Fruit fly (Drosophila melanogaster) whole organism, pupa: Measurements from ENCODE around the gene mad2.

Experiments
- CG12605 ChIP-seq: fragments of 200-800 bp; sonication (Bioruptor generic); IDR thresholded peaks from 2 replicates; pipeline ENCODE4 v1.3.6; 2022; ENCODE audit warnings: missing biosample characterization, missing genetic modification characterization
- CG14655 ChIP-seq: fragments of 200-800 bp; sonication (Bioruptor generic); optimal IDR thresholded peaks from 3 replicates; lab custom pipeline; 2017; ENCODE audit warnings: mild to moderate bottlenecking, missing biosample characterization, missing genetic modification reagents, missing genetic modification characterization
- CG17806 ChIP-seq: fragments of 200-800 bp; sonication (Bioruptor generic); optimal IDR thresholded peaks from 2 replicates; lab custom pipeline; 2018; ENCODE audit warnings: missing biosample characterization, mild to moderate bottlenecking, missing genetic modification characterization, moderate library complexity
- CG8159 ChIP-seq: fragments of 200-800 bp; sonication (Bioruptor generic); optimal IDR thresholded peaks from 3 replicates; lab custom pipeline; 2018; ENCODE audit warnings: missing biosample characterization, mild to moderate bottlenecking, missing genetic modification characterization, moderate library complexity
- CG8301 ChIP-seq: fragments of 200-800 bp; sonication (Bioruptor generic); optimal IDR thresholded peaks from 2 replicates; lab custom pipeline; 2018; ENCODE audit warnings: missing biosample characterization, mild to moderate bottlenecking, missing genetic modification characterization
- CG9948 ChIP-seq: fragments of 200-800 bp; sonication (Bioruptor generic); optimal IDR thresholded peaks from 2 replicates; lab custom pipeline; 2018; ENCODE audit warnings: missing biosample characterization, mild to moderate bottlenecking, missing genetic modification characterization, moderate library complexity
- D1 ChIP-seq: fragments of 200-800 bp; sonication (Bioruptor generic); optimal IDR thresholded peaks from 2 replicates; lab custom pipeline; 2018; ENCODE audit warnings: missing biosample characterization, mild to moderate bottlenecking, missing genetic modification characterization, moderate library complexity
- Pif1B ChIP-seq: fragments of 200-800 bp; sonication (Bioruptor generic); optimal IDR thresholded peaks from 3 replicates; lab custom pipeline; 2016; ENCODE audit warnings: missing biosample characterization, missing genetic modification characterization
- Snoo ChIP-seq: fragments of 200-800 bp; sonication (Bioruptor generic); optimal IDR thresholded peaks from 3 replicates; lab custom pipeline; 2017; ENCODE audit warnings: missing biosample characterization, mild to moderate bottlenecking, missing genetic modification characterization, inconsistent platforms
- fd96Ca ChIP-seq: fragments of 200-800 bp; sonication (Bioruptor generic); IDR thresholded peaks from 3 replicates; pipeline ENCODE4 v1.3.6; 2022; ENCODE audit warnings: missing biosample characterization, missing genetic modification characterization
- gl ChIP-seq: fragments of 200-800 bp; sonication (Bioruptor generic); optimal IDR thresholded peaks from 2 replicates; lab custom pipeline; 2018; ENCODE audit warnings: missing biosample characterization, mild to moderate bottlenecking, missing genetic modification characterization

dm6 chr3L:5789663-5790062, 23.2 kb downstream of the mad2 start:
- TF ChIP-seq CG14655 (GFP tag; lab: Kevin White, UChicago) (no peak), D1 (no peak), CG8301 (no peak), CG9948 (tag; lab: Kevin White, UChicago) (no peak), Snoo (no peak), Pif1B (GFP tag; lab: Kevin White, UChicago) (no peak), gl (no peak), CG8159 (tag; lab: Kevin White, UChicago) (no peak), CG12605 (GFP tag; lab: Robert Waterston, UW) (peak; percentile 67), CG17806 (tag; lab: Kevin White, UChicago) (peak; percentile 18), fd96Ca (GFP tag; lab: Robert Waterston, UW) (no peak)
